Worm (Caenorhabditis elegans) whole organism, late embryonic: Measurements from ENCODE around the gene B0228.9.

Experiments
- ceh-18 ChIP-seq: sonication (generic microtip); optimal IDR thresholded peaks from 2 replicates; lab custom pipeline; 2016; ENCODE audit warnings: missing genetic modification characterization, missing compliant biosample characterization
- ceh-22 ChIP-seq: sonication (generic microtip); optimal IDR thresholded peaks from 2 replicates; lab custom pipeline; 2017; ENCODE audit warnings: missing biosample characterization, missing genetic modification characterization
- ceh-24 ChIP-seq: sonication (generic microtip); optimal IDR thresholded peaks from 2 replicates; lab custom pipeline; 2016; ENCODE audit warnings: mild to moderate bottlenecking, missing genetic modification characterization, missing compliant biosample characterization
- ceh-30 ChIP-seq: fragments of 150-350 bp; optimal IDR thresholded peaks from 2 replicates; lab custom pipeline; 2014; ENCODE audit warnings: missing biosample characterization, missing genetic modification characterization
- ceh-45 ChIP-seq: fragments of 200-800 bp; sonication (Bioruptor generic); IDR thresholded peaks from 2 replicates; pipeline ENCODE4 v1.3.6; 2022; ENCODE audit warnings: missing genetic modification reagents, missing genetic modification characterization, missing compliant biosample characterization
- che-1 ChIP-seq: sonication (generic microtip); optimal IDR thresholded peaks from 2 replicates; lab custom pipeline; 2016; ENCODE audit warnings: mild to moderate bottlenecking, missing genetic modification characterization, missing compliant biosample characterization
- dve-1 ChIP-seq: sonication (generic microtip); optimal IDR thresholded peaks from 2 replicates; lab custom pipeline; 2017; ENCODE audit warnings: antibody characterized with exemption, mild to moderate bottlenecking, missing genetic modification characterization, missing compliant biosample characterization
- elt-2 ChIP-seq: sonication (generic microtip); optimal IDR thresholded peaks from 2 replicates; lab custom pipeline; 2016; ENCODE audit warnings: missing genetic modification reagents, missing genetic modification characterization, missing compliant biosample characterization
- elt-4 ChIP-seq: sonication (generic microtip); optimal IDR thresholded peaks from 2 replicates; lab custom pipeline; 2016; ENCODE audit warnings: missing genetic modification characterization, missing compliant biosample characterization
- ets-4 ChIP-seq: sonication (generic microtip); optimal IDR thresholded peaks from 2 replicates; lab custom pipeline; 2016; ENCODE audit warnings: missing genetic modification characterization, missing compliant biosample characterization
- fkh-6 ChIP-seq: sonication (generic microtip); optimal IDR thresholded peaks from 2 replicates; lab custom pipeline; 2016; ENCODE audit warnings: missing genetic modification characterization, missing compliant biosample characterization
- gmeb-2 ChIP-seq: sonication (generic microtip); optimal IDR thresholded peaks from 2 replicates; lab custom pipeline; 2016; ENCODE audit warnings: missing genetic modification characterization, inconsistent platforms, missing compliant biosample characterization
- hlh-13 ChIP-seq: fragments of 200-800 bp; sonication (Bioruptor generic); optimal IDR thresholded peaks from 2 replicates; lab custom pipeline; 2018; ENCODE audit warnings: mild to moderate bottlenecking, missing genetic modification characterization, missing compliant biosample characterization
- hlh-30 ChIP-seq: sonication (generic microtip); optimal IDR thresholded peaks from 2 replicates; lab custom pipeline; 2017; ENCODE audit warnings: antibody characterized with exemption, missing genetic modification characterization, missing compliant biosample characterization; ENCODE audit not compliant: insufficient read depth
- lin-11 ChIP-seq: fragments of 200-800 bp; sonication (Bioruptor generic); optimal IDR thresholded peaks from 2 replicates; lab custom pipeline; 2018; ENCODE audit warnings: mild to moderate bottlenecking, missing genetic modification characterization, missing compliant biosample characterization
- mec-3 ChIP-seq: sonication (generic microtip); optimal IDR thresholded peaks from 2 replicates; lab custom pipeline; 2016; ENCODE audit warnings: borderline replicate concordance, missing genetic modification characterization, missing compliant biosample characterization
- nhr-11 ChIP-seq: fragments of 150-350 bp; optimal IDR thresholded peaks from 2 replicates; lab custom pipeline; 2014; ENCODE audit warnings: missing biosample characterization, missing genetic modification characterization
- nhr-232 ChIP-seq: sonication (generic microtip); optimal IDR thresholded peaks from 2 replicates; lab custom pipeline; 2016; ENCODE audit warnings: missing genetic modification characterization, missing compliant biosample characterization
- npax-4 ChIP-seq: sonication (generic microtip); optimal IDR thresholded peaks from 2 replicates; lab custom pipeline; 2016; ENCODE audit warnings: missing genetic modification characterization, missing compliant biosample characterization
- odd-2 ChIP-seq: sonication (generic microtip); optimal IDR thresholded peaks from 2 replicates; lab custom pipeline; 2017; ENCODE audit warnings: antibody characterized with exemption, mild to moderate bottlenecking, missing genetic modification characterization, missing compliant biosample characterization
- pat-9 ChIP-seq: fragments of 200-800 bp; sonication (Bioruptor generic); optimal IDR thresholded peaks from 2 replicates; lab custom pipeline; 2018; ENCODE audit warnings: mild to moderate bottlenecking, missing genetic modification characterization, moderate library complexity, missing compliant biosample characterization
- pha-2 ChIP-seq: sonication (generic microtip); optimal IDR thresholded peaks from 2 replicates; lab custom pipeline; 2017; ENCODE audit warnings: mild to moderate bottlenecking, missing genetic modification characterization, missing compliant biosample characterization
- pha-4 ChIP-seq: fragments of 150-350 bp; optimal IDR thresholded peaks from 2 replicates; lab custom pipeline; 2018; ENCODE audit warnings: missing biosample characterization, missing genetic modification reagents, missing genetic modification characterization
- ref-2 ChIP-seq: sonication (generic microtip); optimal IDR thresholded peaks from 2 replicates; lab custom pipeline; 2016; ENCODE audit warnings: missing genetic modification characterization, missing compliant biosample characterization
- sdc-2 ChIP-seq: sonication (generic microtip); optimal IDR thresholded peaks from 2 replicates; lab custom pipeline; 2016; ENCODE audit warnings: missing genotype, missing genetic modification characterization, missing compliant biosample characterization
- syd-9 ChIP-seq: sonication (generic microtip); optimal IDR thresholded peaks from 2 replicates; lab custom pipeline; 2016; ENCODE audit warnings: mild to moderate bottlenecking, missing genetic modification characterization, moderate library complexity, missing compliant biosample characterization
- tbx-7 ChIP-seq: sonication (generic microtip); optimal IDR thresholded peaks from 2 replicates; lab custom pipeline; 2016; ENCODE audit warnings: missing genotype, missing genetic modification characterization, missing compliant biosample characterization
- unc-3 ChIP-seq, 2 experiments: fragments of 200-800 bp in 1 of 2; sonication (Bioruptor generic) in 1 of 2; sonication (generic microtip) in 1 of 2; conservative IDR thresholded peaks in 1 of 2; optimal IDR thresholded peaks in 1 of 2; 2 replicates each; pipeline versions ENCODE4 v1.3.6 to Lab custom; 2016 to 2022; ENCODE audit warnings: missing compliant biosample characterization in 2 of 2, missing genetic modification characterization in 2 of 2, missing genetic modification reagents in 1 of 2
- unc-42 ChIP-seq: sonication (generic microtip); optimal IDR thresholded peaks from 2 replicates; lab custom pipeline; 2016; ENCODE audit warnings: missing genotype, missing genetic modification characterization, missing compliant biosample characterization
- unc-55 ChIP-seq: sonication (generic microtip); optimal IDR thresholded peaks from 2 replicates; lab custom pipeline; 2017; ENCODE audit warnings: missing biosample characterization, missing genetic modification reagents, missing genetic modification characterization
- zip-5 ChIP-seq: sonication (generic microtip); optimal IDR thresholded peaks from 2 replicates; lab custom pipeline; 2016; ENCODE audit warnings: missing genetic modification characterization, missing compliant biosample characterization

The B0228.9 gene

DNA sequence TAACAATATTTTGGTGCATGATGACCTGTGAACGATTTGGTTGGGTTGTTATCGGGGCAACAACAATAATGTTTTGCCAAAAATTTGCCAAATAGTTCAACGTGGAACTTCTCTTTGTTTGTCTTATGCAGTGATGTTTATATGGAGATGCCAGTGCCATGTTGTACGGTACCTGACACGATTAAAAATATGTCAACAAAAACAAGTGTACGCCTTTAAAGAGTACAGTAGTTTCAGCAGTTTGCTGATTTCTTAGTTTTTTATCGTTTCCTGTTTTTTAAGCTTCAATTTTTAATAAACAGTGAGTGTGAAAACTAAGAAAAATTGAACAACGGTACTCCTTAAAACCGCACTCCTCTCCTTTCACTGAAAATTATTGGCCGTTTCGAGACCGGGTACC, 14.8 kb upstream of the B0228.9 start:
- TF ChIP-seq unc-55 (GFP tag; lab: Kevin White, UChicago): no peak

DNA sequence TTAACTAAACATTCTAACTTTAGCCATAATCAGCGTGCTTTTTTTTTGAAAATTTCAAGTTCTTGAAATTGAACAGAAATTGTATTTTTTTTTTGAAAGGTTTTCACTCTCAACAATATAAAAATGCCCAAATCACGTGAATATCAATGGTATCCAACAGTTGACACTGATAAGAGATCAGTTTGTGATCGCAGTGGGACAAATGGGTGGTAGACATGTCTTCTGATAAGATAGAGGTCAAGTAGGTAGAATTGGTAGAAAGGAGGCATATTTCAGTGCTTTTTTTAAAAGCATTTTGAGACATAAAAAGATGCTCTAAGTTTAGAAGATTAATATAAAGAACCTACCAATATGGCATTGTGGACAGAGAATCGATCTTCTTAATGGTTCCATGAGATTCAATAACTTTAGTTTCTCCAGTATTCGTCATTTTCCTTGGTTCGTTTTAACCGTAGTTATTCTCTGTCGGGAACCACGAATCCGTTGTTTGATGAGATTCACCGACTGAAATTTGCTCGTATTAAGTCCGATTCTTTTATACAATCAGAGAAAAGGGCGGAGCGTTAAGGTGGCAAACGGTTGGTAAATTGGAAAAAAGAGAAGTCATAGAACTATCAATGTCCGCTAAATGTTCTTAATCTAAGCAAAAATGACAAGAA, 14.0 kb upstream of the B0228.9 start, which contains the start of gene mthf-1:
mthf-1 (minus strand) TSS at position 504 of the 659 bp plus-strand sequence.
- TF ChIP-seq pha-2 (no peak), elt-2 (peak; percentile 81), unc-3 (GFP tag; conservative IDR thresholded peaks at IDR 0.05; lab: Robert Waterston, UW) (no peak), unc-3 (tag; optimal IDR thresholded peaks at IDR 0.05; lab: Kevin White, UChicago) (no peak), hlh-30 (tag; lab: Kevin White, UChicago) (peak; percentile 6), unc-55 (GFP tag; lab: Kevin White, UChicago) (no peak)

DNA sequence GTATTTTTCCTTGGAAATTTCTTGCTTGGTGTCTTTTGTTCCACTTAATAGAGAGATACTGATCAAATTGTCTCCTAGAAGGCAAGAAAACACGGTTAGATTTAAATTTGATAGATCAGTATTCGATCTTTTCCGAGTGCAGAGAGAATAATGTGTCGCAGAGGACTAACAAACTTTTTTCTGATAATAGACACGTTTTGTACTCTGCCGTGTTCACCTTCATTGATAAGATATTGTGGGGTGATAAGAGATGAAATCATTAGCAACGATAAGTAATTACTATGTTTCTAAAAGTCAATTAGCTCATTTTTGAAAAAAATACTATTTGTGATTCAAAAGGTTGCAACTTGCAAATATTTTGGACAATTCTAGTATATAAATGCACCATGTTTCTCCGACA, 13.2 kb upstream of the B0228.9 start:
- TF ChIP-seq unc-55 (GFP tag; lab: Kevin White, UChicago) (no peak), syd-9 (tag; lab: Kevin White, UChicago) (no peak), ets-4 (tag; lab: Kevin White, UChicago) (no peak), elt-2 (peak; percentile 85), gmeb-2 (tag; lab: Kevin White, UChicago) (no peak)
- TF ChIP-seq, all 69 proteins: peak for 1

DNA sequence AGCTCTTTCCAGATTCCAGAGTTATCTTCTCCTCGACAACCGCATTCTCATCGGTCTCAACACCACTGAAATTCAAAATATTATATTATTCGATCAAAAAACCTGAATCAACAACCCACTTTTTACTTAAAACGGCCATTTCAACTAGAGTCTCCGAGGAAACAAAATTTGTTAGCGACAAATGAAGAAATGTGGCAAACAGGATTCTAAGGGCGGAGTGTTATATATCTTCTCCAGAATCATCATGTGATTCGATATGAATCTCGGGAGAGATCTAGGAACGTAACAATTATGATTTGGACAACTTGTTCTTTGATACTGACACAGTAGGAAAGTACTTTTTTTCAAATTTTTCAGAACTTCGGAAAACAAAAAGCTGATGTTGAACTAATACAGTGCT, 12.8 kb upstream of the B0228.9 start:
- TF ChIP-seq mec-3 (tag; lab: Kevin White, UChicago): no peak
- TF ChIP-seq unc-55 (GFP tag; lab: Kevin White, UChicago): no peak
- TF ChIP-seq ceh-45 (GFP tag; lab: Robert Waterston, UW): no peak
- TF ChIP-seq hlh-13 (GFP tag; lab: Kevin White, UChicago): no peak
- no peak for TF ChIP-seq pha-4 (tag; lab: Kevin White, UChicago)
- no peak for TF ChIP-seq nhr-11 (tag; lab: Kevin White, UChicago)
- no peak for TF ChIP-seq odd-2
- TF ChIP-seq ceh-24 (tag; lab: Kevin White, UChicago): no peak
- no peak for TF ChIP-seq nhr-232
- TF ChIP-seq pha-2: no peak
- TF ChIP-seq ceh-18 (tag; lab: Kevin White, UChicago): no peak
- no peak for TF ChIP-seq dve-1 (tag; lab: Kevin White, UChicago)
- TF ChIP-seq sdc-2 (tag; lab: Kevin White, UChicago): no peak
- no peak for TF ChIP-seq pat-9 (tag; lab: Kevin White, UChicago)

DNA sequence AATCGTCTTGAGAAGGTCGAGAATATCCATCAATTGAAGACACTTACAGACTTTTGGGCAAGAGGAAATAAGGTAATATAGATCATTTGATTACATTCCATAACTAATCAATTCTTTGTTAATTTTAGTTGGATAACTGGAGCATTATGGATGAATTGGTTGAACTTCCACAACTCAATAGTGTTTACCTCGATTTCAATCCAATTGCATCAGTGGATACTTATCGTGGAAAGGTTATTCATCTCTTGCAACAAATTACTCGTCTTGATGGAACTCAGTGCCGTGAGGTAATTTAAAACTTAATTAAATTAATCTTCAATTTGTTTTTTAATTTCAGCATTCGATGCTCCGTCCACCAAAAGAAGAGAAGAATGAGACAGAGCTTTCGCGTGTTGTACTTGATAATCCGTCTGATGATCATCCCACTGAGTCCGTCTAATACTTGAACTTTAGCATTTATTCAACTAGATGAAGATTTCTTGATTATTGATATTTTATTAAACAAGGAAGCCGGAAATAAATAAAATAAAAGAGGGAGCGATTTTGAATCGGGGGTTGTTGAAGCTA, 10.0 kb upstream of the B0228.9 start:
- TF ChIP-seq elt-4 (no peak), unc-55 (GFP tag; lab: Kevin White, UChicago) (no peak), fkh-6 (no peak), tbx-7 (tag; lab: Kevin White, UChicago) (no peak), npax-4 (tag; lab: Kevin White, UChicago) (no peak), che-1 (tag; lab: Kevin White, UChicago) (no peak), ceh-22 (tag; lab: Kevin White, UChicago) (no peak), ceh-30 (no peak), elt-2 (no peak), lin-11 (no peak), zip-5 (tag; lab: Kevin White, UChicago) (no peak), ref-2 (tag; lab: Kevin White, UChicago) (no peak), unc-42 (no peak)
